Fruit fly (Drosophila melanogaster): Measurements from ENCODE around the gene smg.

dm6 chr3L:9013745-9014144, 16.0 kb upstream of the smg start:
- TF ChIP-seq CG8478 (optimal IDR thresholded peaks at IDR 0.05) (no peak), CTCF (optimal IDR thresholded peaks at IDR 0.05) (no peak)
